Worm (Caenorhabditis elegans): ENCODE measurements around the gene W06G6.2.

The W06G6.2 gene

ce11 chrV:16674399-16674798 lies 45.3 kb downstream of the W06G6.2 start:
- TF ChIP-seq nhr-41 (GFP tag; IDR thresholded peaks at IDR 0.05) (no peak), vab-7 (GFP tag; IDR thresholded peaks at IDR 0.05) (no peak), unc-62 (GFP tag; optimal IDR thresholded peaks at IDR 0.05 in 1 of 2) (peak in 1 of 2 experiments; percentile 80), unc-62 (tag; optimal IDR thresholded peaks at IDR 0.05) (no peak), set-16 (GFP tag; IDR thresholded peaks at IDR 0.05) (no peak), aha-1 (tag) (peak; percentile 91), unc-39 (tag; optimal IDR thresholded peaks at IDR 0.05) (no peak)

DNA sequence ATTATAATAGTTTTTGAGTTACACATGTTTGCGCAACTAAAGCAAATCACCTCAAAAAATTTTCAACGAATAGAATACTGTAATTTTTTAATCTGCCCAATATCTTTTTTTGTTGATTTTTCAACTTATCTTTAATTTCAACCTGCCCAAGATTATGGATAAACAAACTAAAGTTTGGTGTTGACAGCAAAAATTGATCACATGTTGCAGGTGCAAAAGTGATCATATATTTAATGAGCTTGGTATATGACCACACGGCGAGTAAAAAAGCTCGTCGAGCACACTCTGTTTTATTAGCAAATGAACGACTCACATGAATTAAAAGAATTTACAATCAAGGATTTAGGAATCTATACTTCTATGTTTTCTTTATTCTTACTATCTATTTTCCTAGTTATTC lies 46.5 kb downstream of the W06G6.2 start, which contains the start of gene srz-1:
TSS of gene srz-1 (plus strand) at position 301 of the 400 bp plus-strand sequence.
- TF ChIP-seq jun-1 (tag; optimal IDR thresholded peaks at IDR 0.05) = no peak
- no peak for TF ChIP-seq dve-1 (tag; optimal IDR thresholded peaks at IDR 0.05; ENCODE audit: insufficient read depth)
- no peak for TF ChIP-seq fos-1 (tag; optimal IDR thresholded peaks at IDR 0.05)
- no peak for TF ChIP-seq T20F7.1 (GFP tag; optimal IDR thresholded peaks at IDR 0.05)
- TF ChIP-seq lin-13 (GFP tag; optimal IDR thresholded peaks at IDR 0.05) = no peak
- TF ChIP-seq aha-1 (tag) = no peak
- no peak for TF ChIP-seq duxl-1 (tag; optimal IDR thresholded peaks at IDR 0.05; ENCODE audit: poor library complexity)
- no peak for TF ChIP-seq egl-43 (GFP tag; IDR thresholded peaks at IDR 0.05)
- no peak for TF ChIP-seq daf-19 (GFP tag; conservative IDR thresholded peaks at IDR 0.05)
- TF ChIP-seq mdt-29 (GFP tag; IDR thresholded peaks at IDR 0.05) = no peak
- no peak for TF ChIP-seq gei-8 (GFP tag; optimal IDR thresholded peaks at IDR 0.05)
- TF ChIP-seq ZK546.5 (tag; optimal IDR thresholded peaks at IDR 0.05) = no peak
- no peak for TF ChIP-seq F37D6.2 (tag; optimal IDR thresholded peaks at IDR 0.05)
- no peak for TF ChIP-seq zfp-2 (tag; optimal IDR thresholded peaks at IDR 0.05)
- TF ChIP-seq dpl-1 (GFP tag; optimal IDR thresholded peaks at IDR 0.05) = no peak

ce11 chrV:16679237-16679636 lies 50.1 kb downstream of the W06G6.2 start, which contains the start of gene srz-103:
srz-103 (minus strand) TSS chrV:16679337.
- TF ChIP-seq snpc-1.2 (GFP tag; IDR thresholded peaks at IDR 0.05) (no peak), nhr-11 (tag; optimal IDR thresholded peaks at IDR 0.05) (no peak), lin-29 (GFP tag; IDR thresholded peaks at IDR 0.05) (no peak), spr-1 (tag; optimal IDR thresholded peaks at IDR 0.05) (no peak), snpc-4 (tag; optimal IDR thresholded peaks at IDR 0.05) (no peak), ceh-82 (tag; optimal IDR thresholded peaks at IDR 0.05) (no peak), mxl-3 (GFP tag; optimal IDR thresholded peaks at IDR 0.05) (no peak), saeg-2 (GFP tag; IDR thresholded peaks at IDR 0.05) (no peak), hmg-1.1 (GFP tag; IDR thresholded peaks at IDR 0.05) (no peak)
